Worm (Caenorhabditis elegans): Measurements from ENCODE around the gene srd-5.

srd-5 gene

ce11 chrIV:5657126-5657666 lies 17.1 kb downstream of the srd-5 start (continued):
- TF ChIP-seq ceh-28 (tag; optimal IDR thresholded peaks at IDR 0.05), result peak; percentile 67
- TF ChIP-seq ceh-9 (tag; optimal IDR thresholded peaks at IDR 0.05), result no peak
- TF ChIP-seq lin-39 (tag; optimal IDR thresholded peaks at IDR 0.05), result peak; percentile 12
- TF ChIP-seq fkh-10 (GFP tag; optimal IDR thresholded peaks at IDR 0.05), result no peak
- peak; percentile 47 for TF ChIP-seq elt-2 (tag; optimal IDR thresholded peaks at IDR 0.05)
- no peak for TF ChIP-seq nhr-28 (tag; optimal IDR thresholded peaks at IDR 0.05)

ce11 chrIV:5655966-5656389 lies 18.4 kb downstream of the srd-5 start:
- TF ChIP-seq nhr-76 (tag; optimal IDR thresholded peaks at IDR 0.05), result no peak
- TF ChIP-seq nhr-25 (tag; optimal IDR thresholded peaks at IDR 0.05), result peak; percentile 84
- no peak for TF ChIP-seq ceh-16 (tag; optimal IDR thresholded peaks at IDR 0.05)
- peak; percentile 24 for TF ChIP-seq pha-4 (tag; optimal IDR thresholded peaks at IDR 0.05)
- TF ChIP-seq nfya-1 (tag; optimal IDR thresholded peaks at IDR 0.05; ENCODE audit: insufficient read depth), result peak; percentile 46
- TF ChIP-seq egl-27 (tag; optimal IDR thresholded peaks at IDR 0.05), result peak; percentile 29
- TF ChIP-seq nhr-23 (tag; optimal IDR thresholded peaks at IDR 0.05), result peak; percentile 87
- no peak for TF ChIP-seq nhr-237 (tag; optimal IDR thresholded peaks at IDR 0.05)
- no peak for TF ChIP-seq nhr-12 (tag; optimal IDR thresholded peaks at IDR 0.05)
- TF ChIP-seq ceh-82 (tag; optimal IDR thresholded peaks at IDR 0.05), result no peak
- no peak for TF ChIP-seq skn-1 (tag; optimal IDR thresholded peaks at IDR 0.05)
- no peak for TF ChIP-seq snpc-4 (tag; optimal IDR thresholded peaks at IDR 0.05)
- peak in 1 of 3 experiments; percentile 5 for TF ChIP-seq elt-3 (tag; optimal IDR thresholded peaks at IDR 0.05)
- no peak for TF ChIP-seq mml-1 (tag; optimal IDR thresholded peaks at IDR 0.05)
- TF ChIP-seq lin-15B (tag; optimal IDR thresholded peaks at IDR 0.05), result peak; percentile 94
- no peak for TF ChIP-seq elt-1 (tag; optimal IDR thresholded peaks at IDR 0.05)
- TF ChIP-seq elt-2 (tag; optimal IDR thresholded peaks at IDR 0.05), result peak; percentile 51
- TF ChIP-seq pqm-1 (tag; optimal IDR thresholded peaks at IDR 0.05), result peak; percentile 72
- no peak for TF ChIP-seq nhr-11 (tag; optimal IDR thresholded peaks at IDR 0.05)
- TF ChIP-seq R02D3.7 (tag; optimal IDR thresholded peaks at IDR 0.05), result peak; percentile 49
- TF ChIP-seq jun-1 (tag; optimal IDR thresholded peaks at IDR 0.05), result peak; percentile 66
- TF ChIP-seq ZK546.5 (tag; optimal IDR thresholded peaks at IDR 0.05), result no peak
- peak; percentile 87 for TF ChIP-seq nhr-43 (tag; optimal IDR thresholded peaks at IDR 0.05; ENCODE audit: poor library complexity, severe bottlenecking)
- peak; percentile 36 for TF ChIP-seq lsy-12 (tag; optimal IDR thresholded peaks at IDR 0.05)

- TF ChIP-seq snpc-4 (tag; optimal IDR thresholded peaks at IDR 0.05), result no peak
- TF ChIP-seq pha-4 (tag; optimal IDR thresholded peaks at IDR 0.05), result no peak
- no peak for TF ChIP-seq nhr-77 (tag; optimal IDR thresholded peaks at IDR 0.05)
- no peak for TF ChIP-seq ztf-4 (tag; optimal IDR thresholded peaks at IDR 0.05)
Observed at ce11 chrIV:5654693-5655092, 19.6 kb downstream of the srd-5 start.

ce11 chrIV:5654203-5654602 lies 20.1 kb downstream of the srd-5 start:
- TF ChIP-seq elt-2 (tag; optimal IDR thresholded peaks at IDR 0.05) (peak; percentile 92), pqm-1 (tag; optimal IDR thresholded peaks at IDR 0.05) (peak; percentile 64), fkh-10 (GFP tag; optimal IDR thresholded peaks at IDR 0.05) (no peak), jun-1 (tag; optimal IDR thresholded peaks at IDR 0.05) (peak; percentile 71)

- TF ChIP-seq snpc-4 (tag; optimal IDR thresholded peaks at IDR 0.05), result no peak
- no peak for TF ChIP-seq nhr-67 (tag; optimal IDR thresholded peaks at IDR 0.05)
- no peak for TF ChIP-seq ceh-16 (tag; optimal IDR thresholded peaks at IDR 0.05)
- no peak for TF ChIP-seq ceh-28 (tag; optimal IDR thresholded peaks at IDR 0.05)
- TF ChIP-seq lsy-12 (tag; optimal IDR thresholded peaks at IDR 0.05), result no peak
- TF ChIP-seq egl-27 (tag; optimal IDR thresholded peaks at IDR 0.05), result no peak
- no peak for TF ChIP-seq nhr-43 (tag; optimal IDR thresholded peaks at IDR 0.05; ENCODE audit: poor library complexity, severe bottlenecking)
- no peak for TF ChIP-seq eor-1 (tag; optimal IDR thresholded peaks at IDR 0.05)
- no peak for TF ChIP-seq nhr-23 (tag; optimal IDR thresholded peaks at IDR 0.05)
- TF ChIP-seq lin-15B (tag; optimal IDR thresholded peaks at IDR 0.05), result no peak
- TF ChIP-seq nfya-1 (tag; optimal IDR thresholded peaks at IDR 0.05; ENCODE audit: insufficient read depth), result no peak
- TF ChIP-seq nhr-12 (tag; optimal IDR thresholded peaks at IDR 0.05), result no peak
- no peak for TF ChIP-seq unc-39 (tag; optimal IDR thresholded peaks at IDR 0.05)
- no peak for TF ChIP-seq elt-2 (tag; optimal IDR thresholded peaks at IDR 0.05)
- TF ChIP-seq nhr-25 (tag; optimal IDR thresholded peaks at IDR 0.05), result no peak
- TF ChIP-seq zag-1 (tag; optimal IDR thresholded peaks at IDR 0.05), result no peak
- TF ChIP-seq mdl-1 (tag; optimal IDR thresholded peaks at IDR 0.05), result no peak
- TF ChIP-seq fos-1 (tag; optimal IDR thresholded peaks at IDR 0.05), result no peak
- no peak for TF ChIP-seq nhr-76 (tag; optimal IDR thresholded peaks at IDR 0.05)
Observed at ce11 chrIV:5653649-5654048, 20.7 kb downstream of the srd-5 start, which contains the start of gene clec-178. clec-178 (plus strand) TSS chrIV:5653949.
